Fruit fly (Drosophila melanogaster) whole organism, embryonic: ENCODE data around the gene CG3097.
A peak's percentile ranks its signal among the peaks of the same experiment; 100 is the strongest.

Source experiments
- Blimp-1 ChIP-seq: fragments of 200-800 bp; sonication (Bioruptor generic); optimal IDR thresholded peaks from 3 replicates; lab custom pipeline; 2018; ENCODE audit warnings: missing biosample characterization, missing genetic modification characterization, mild to moderate bottlenecking, moderate library complexity, missing genetic modification reagents
- CG10267 ChIP-seq: fragments of 200-800 bp; sonication (Bioruptor generic); optimal IDR thresholded peaks from 2 replicates; lab custom pipeline; 2018; ENCODE audit warnings: missing biosample characterization, mild to moderate bottlenecking, missing genetic modification characterization, moderate library complexity
- CG10431 ChIP-seq: fragments of 200-800 bp; sonication (Bioruptor generic); optimal IDR thresholded peaks from 3 replicates; lab custom pipeline; 2018; ENCODE audit warnings: missing biosample characterization, mild to moderate bottlenecking, missing genetic modification characterization
- CG12769 ChIP-seq: fragments of 200-800 bp; sonication (Bioruptor generic); optimal IDR thresholded peaks from 2 replicates; lab custom pipeline; 2019; ENCODE audit warnings: missing biosample characterization, mild to moderate bottlenecking, missing genetic modification characterization, moderate library complexity
- CG13775 ChIP-seq: fragments of 200-800 bp; sonication (Bioruptor generic); optimal IDR thresholded peaks from 3 replicates; lab custom pipeline; 2017; ENCODE audit warnings: missing biosample characterization, mild to moderate bottlenecking, missing genetic modification characterization
- CG14965 ChIP-seq: fragments of 200-800 bp; sonication (Bioruptor generic); optimal IDR thresholded peaks from 2 replicates; lab custom pipeline; 2016; ENCODE audit warnings: missing biosample characterization, missing genetic modification characterization, borderline replicate concordance
- CG15479 ChIP-seq: fragments of 200-800 bp; sonication (Bioruptor generic); optimal IDR thresholded peaks from 3 replicates; lab custom pipeline; 2019; ENCODE audit warnings: missing biosample characterization, mild to moderate bottlenecking, missing genetic modification characterization, moderate library complexity
- CG16815 ChIP-seq: fragments of 200-800 bp; sonication (Bioruptor generic); optimal IDR thresholded peaks from 3 replicates; lab custom pipeline; 2017; ENCODE audit warnings: missing biosample characterization, mild to moderate bottlenecking, missing genetic modification characterization
- CG17186 ChIP-seq: fragments of 200-800 bp; sonication (Bioruptor generic); optimal IDR thresholded peaks from 3 replicates; lab custom pipeline; 2017; ENCODE audit warnings: missing biosample characterization, missing genetic modification reagents, missing genetic modification characterization
- CG17912 ChIP-seq: fragments of 200-800 bp; sonication (Bioruptor generic); optimal IDR thresholded peaks from 2 replicates; lab custom pipeline; 2018; ENCODE audit warnings: missing biosample characterization, mild to moderate bottlenecking, missing genetic modification characterization
- CG18476 ChIP-seq: fragments of 200-800 bp; sonication (Bioruptor generic); optimal IDR thresholded peaks from 2 replicates; lab custom pipeline; 2016; ENCODE audit warnings: missing biosample characterization, mild to moderate bottlenecking, missing genetic modification characterization
- CG2199 ChIP-seq: fragments of 200-800 bp; sonication (Bioruptor generic); IDR thresholded peaks from 3 replicates; pipeline ENCODE4 v1.3.6; 2022; ENCODE audit warnings: missing biosample characterization, missing genetic modification characterization
- CG3838 ChIP-seq: fragments of 200-800 bp; sonication (Bioruptor generic); optimal IDR thresholded peaks from 3 replicates; lab custom pipeline; 2016; ENCODE audit warnings: missing biosample characterization, missing genetic modification characterization
- CG4820 ChIP-seq: fragments of 200-800 bp; sonication (Bioruptor generic); optimal IDR thresholded peaks from 3 replicates; lab custom pipeline; 2016; ENCODE audit warnings: missing biosample characterization, missing genetic modification characterization
- CG6175 ChIP-seq: fragments of 200-800 bp; sonication (Bioruptor generic); IDR thresholded peaks from 3 replicates; pipeline ENCODE4 v1.3.6; 2022; ENCODE audit warnings: missing biosample characterization, missing genetic modification characterization
- CG8281 ChIP-seq: fragments of 200-800 bp; sonication (Bioruptor generic); optimal IDR thresholded peaks from 2 replicates; lab custom pipeline; 2018; ENCODE audit warnings: missing biosample characterization, mild to moderate bottlenecking, missing genetic modification characterization, moderate library complexity
- Hmx ChIP-seq: fragments of 200-800 bp; sonication (Bioruptor generic); optimal IDR thresholded peaks from 2 replicates; lab custom pipeline; 2016; ENCODE audit warnings: missing biosample characterization, missing genetic modification characterization
- Hsf ChIP-seq: fragments of 200-800 bp; sonication (Bioruptor generic); optimal IDR thresholded peaks from 3 replicates; lab custom pipeline; 2016; ENCODE audit warnings: missing biosample characterization, missing genetic modification characterization
- Kr ChIP-seq: fragments of 200-800 bp; sonication (Bioruptor generic); optimal IDR thresholded peaks from 2 replicates; lab custom pipeline; 2017; ENCODE audit warnings: missing biosample characterization, mild to moderate bottlenecking, missing genetic modification characterization
- Trl ChIP-seq, 3 experiments: fragments of >200 bp in 2 of 3; fragments of 200-800 bp in 1 of 3; sonication (Bioruptor generic) in 1 of 3; optimal IDR thresholded peaks; 2 replicates in 1 of 3; 3 replicates in 2 of 3; lab custom pipeline; 2016 to 2017; ENCODE audit warnings: missing biosample characterization in 1 of 3, missing genetic modification characterization in 1 of 3
- amos ChIP-seq: fragments of 200-800 bp; sonication (Bioruptor generic); IDR thresholded peaks from 2 replicates; pipeline ENCODE4 v1.3.6; 2022; ENCODE audit warnings: missing biosample characterization, missing genetic modification characterization; ENCODE audit not compliant: partially characterized antibody
- crp ChIP-seq, 2 experiments: fragments of 200-800 bp; sonication (Bioruptor generic); optimal IDR thresholded peaks; 2 replicates in 1 of 2; 3 replicates in 1 of 2; lab custom pipeline; 2017; ENCODE audit warnings: missing biosample characterization in 2 of 2, missing genetic modification characterization in 2 of 2, mild to moderate bottlenecking in 1 of 2, moderate library complexity in 1 of 2
- fu2 ChIP-seq: fragments of 200-800 bp; sonication (Bioruptor generic); optimal IDR thresholded peaks from 2 replicates; lab custom pipeline; 2016; ENCODE audit warnings: missing biosample characterization, missing genetic modification characterization
- ind ChIP-seq: fragments of 200-800 bp; sonication (Bioruptor generic); optimal IDR thresholded peaks from 3 replicates; lab custom pipeline; 2016; ENCODE audit warnings: missing biosample characterization, missing genetic modification characterization
- kay ChIP-seq: fragments of 200-800 bp; sonication (Bioruptor generic); optimal IDR thresholded peaks from 2 replicates; lab custom pipeline; 2016; ENCODE audit warnings: missing biosample characterization, missing genetic modification characterization
- maf-S ChIP-seq: fragments of 200-800 bp; sonication (Bioruptor generic); optimal IDR thresholded peaks from 2 replicates; lab custom pipeline; 2016; ENCODE audit warnings: missing biosample characterization, missing genetic modification characterization
- nmo ChIP-seq: fragments of 200-800 bp; sonication (Bioruptor generic); optimal IDR thresholded peaks from 2 replicates; lab custom pipeline; 2018; ENCODE audit warnings: missing biosample characterization, mild to moderate bottlenecking, missing genetic modification characterization, moderate library complexity
- pum ChIP-seq: fragments of 200-800 bp; sonication (Bioruptor generic); optimal IDR thresholded peaks from 2 replicates; lab custom pipeline; 2016; ENCODE audit warnings: missing biosample characterization, missing genetic modification characterization
- sc ChIP-seq, 3 experiments: fragments of >200 bp in 2 of 3; fragments of 200-800 bp in 1 of 3; sonication (Bioruptor generic) in 1 of 3; optimal IDR thresholded peaks; 2 replicates in 2 of 3; 3 replicates in 1 of 3; lab custom pipeline; 2017; ENCODE audit warnings: mild to moderate bottlenecking in 1 of 3, missing biosample characterization in 1 of 3, missing genetic modification characterization in 1 of 3, missing genetic modification reagents in 1 of 3
- sr ChIP-seq: fragments of 200-800 bp; sonication (Bioruptor generic); IDR thresholded peaks from 3 replicates; pipeline ENCODE4 v1.3.6; 2022; ENCODE audit warnings: missing biosample characterization, missing genetic modification characterization
- tll ChIP-seq, 2 experiments: fragments of 200-800 bp in 1 of 2; fragments of >200 bp in 1 of 2; sonication (Bioruptor generic) in 1 of 2; optimal IDR thresholded peaks; 2 replicates each; lab custom pipeline; 2017 to 2019; ENCODE audit warnings: missing biosample characterization in 2 of 2, missing genetic modification characterization in 2 of 2, mild to moderate bottlenecking in 1 of 2, moderate library complexity in 1 of 2
- tna ChIP-seq: fragments of 200-800 bp; sonication (Bioruptor generic); IDR thresholded peaks from 2 replicates; pipeline ENCODE4 v1.3.6; 2022; ENCODE audit warnings: missing biosample characterization, missing genetic modification characterization; ENCODE audit not compliant: partially characterized antibody
- vvl ChIP-seq: fragments of 200-800 bp; sonication (Bioruptor generic); IDR thresholded peaks from 2 replicates; pipeline ENCODE4 v1.3.6; 2022; ENCODE audit warnings: missing biosample characterization, missing genetic modification characterization

Gene CG3097

DNA sequence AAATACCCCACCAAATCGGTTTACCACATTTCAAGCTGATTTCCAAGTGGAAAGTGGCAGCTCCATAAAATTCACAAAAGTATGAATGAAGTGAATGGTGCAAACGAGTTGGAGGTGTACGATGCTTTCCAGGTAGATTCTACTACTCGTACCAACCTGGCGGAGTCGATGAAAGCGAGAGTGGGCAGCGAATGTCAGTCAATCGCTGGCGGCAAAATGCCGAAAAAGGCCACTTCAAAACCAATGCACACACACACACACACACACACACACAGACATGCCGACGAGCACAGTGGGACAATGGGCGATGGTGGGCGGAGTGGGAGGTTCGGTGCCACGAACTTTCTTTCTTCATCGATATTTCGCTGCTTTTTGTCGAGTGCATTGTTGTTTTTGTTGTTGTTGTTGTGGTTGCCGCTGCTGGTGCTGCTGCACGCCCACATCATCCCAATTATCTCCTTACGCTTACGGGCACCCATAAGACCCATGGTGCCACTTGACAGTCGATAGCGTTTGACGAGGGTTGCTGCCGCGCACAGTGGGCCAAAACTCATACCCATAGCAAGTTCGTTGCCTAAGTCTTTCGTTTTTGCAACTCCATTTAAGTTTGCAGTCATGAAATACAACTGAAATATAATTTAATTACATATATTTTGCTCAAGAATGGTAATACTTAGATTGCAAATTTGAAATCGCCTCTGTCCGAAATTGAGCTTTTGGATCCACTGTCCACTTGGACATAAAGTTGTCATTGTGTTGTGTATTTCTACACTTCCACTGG is 12.9 kb upstream of the CG3097 start (continued):
- peak; percentile 13 for TF ChIP-seq ind (GFP tag; lab: Kevin White, UChicago)
- peak; percentile 57 for TF ChIP-seq nmo (GFP tag; lab: Kevin White, UChicago)

- TF ChIP-seq CG14965 (GFP tag; lab: Kevin White, UChicago) (no peak), CG4820 (GFP tag; lab: Kevin White, UChicago) (no peak), maf-S (GFP tag; lab: Kevin White, UChicago) (no peak), pum (no peak), CG6175 (no peak), kay (no peak), tna (no peak), amos (GFP tag; lab: Robert Waterston, UW) (no peak), CG3838 (no peak), CG17186 (GFP tag; lab: Kevin White, UChicago) (no peak)
Observed at dm6 chrX:5781520-5781919, 10.9 kb upstream of the CG3097 start, which contains the start of gene CG3108. Gene CG3108, minus strand, starts transcription at chrX:5781620.

- TF ChIP-seq Hmx (GFP tag; lab: Kevin White, UChicago) (no peak), crp (GFP tag; optimal IDR thresholded peaks at IDR 0.05; lab: Kevin White, UChicago) (no peak), CG2199 (no peak), vvl (GFP tag; lab: Robert Waterston, UW) (peak; percentile 22; the same call in 1 of the 2 replicates), CG8281 (tag; lab: Kevin White, UChicago) (peak; percentile 40)
- TF ChIP-seq, all 482 proteins: peak for 2
Observed at dm6 chrX:5776547-5776946, 6.0 kb upstream of the CG3097 start, which contains the start of gene CG42264. Gene CG42264, minus strand, starts transcription at chrX:5776647.

DNA sequence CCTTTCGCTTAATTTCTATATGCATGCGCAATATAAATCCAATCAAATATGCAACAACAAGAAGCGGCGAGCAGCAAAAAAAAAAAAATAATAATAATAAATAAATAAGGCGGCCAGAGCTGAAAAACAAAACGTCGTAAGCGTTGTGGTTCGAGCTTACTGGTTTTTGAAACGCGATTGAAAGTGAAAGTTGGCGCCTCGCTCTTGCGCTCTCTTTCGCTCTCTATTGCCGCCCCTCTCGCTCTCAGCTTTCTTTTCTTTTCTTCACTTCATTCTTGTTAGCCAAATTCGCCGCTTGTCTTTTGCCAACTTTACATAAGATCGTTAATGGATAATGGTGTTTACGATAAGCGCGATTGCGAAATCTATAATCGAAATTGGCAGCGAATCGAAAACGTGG is 1.8 kb upstream of the CG3097 start:
- TF ChIP-seq CG12769 (no peak), Blimp-1 (GFP tag; lab: Kevin White, UChicago) (peak; percentile 98), CG4820 (GFP tag; lab: Kevin White, UChicago) (no peak), CG13775 (GFP tag; lab: Kevin White, UChicago) (no peak), CG10267 (no peak), fu2 (no peak), CG16815 (GFP tag; lab: Kevin White, UChicago) (no peak), CG18476 (GFP tag; lab: Kevin White, UChicago) (no peak), CG6175 (no peak), Kr (no peak), sr (no peak), Hsf (GFP tag; lab: Kevin White, UChicago) (no peak), CG15479 (GFP tag; lab: Kevin White, UChicago) (no peak), CG10431 (GFP tag; lab: Kevin White, UChicago) (peak; percentile 38), sc (optimal IDR thresholded peaks at IDR 0.05; lab: Kevin White, UChicago) (no peak), sc (GFP tag; optimal IDR thresholded peaks at IDR 0.05; lab: Kevin White, UChicago) (no peak), CG17912 (GFP tag; lab: Kevin White, UChicago) (no peak), Trl (optimal IDR thresholded peaks at IDR 0.05; lab: Kevin White, UChicago) (peak in 1 of 2 experiments; percentile 48), Trl (GFP tag; optimal IDR thresholded peaks at IDR 0.05; lab: Kevin White, UChicago) (no peak), tll (GFP tag; optimal IDR thresholded peaks at IDR 0.05; lab: Kevin White, UChicago) (no peak)
